Worm (Caenorhabditis elegans): Measurements from ENCODE around the gene Y62H9A.11.

DNA sequence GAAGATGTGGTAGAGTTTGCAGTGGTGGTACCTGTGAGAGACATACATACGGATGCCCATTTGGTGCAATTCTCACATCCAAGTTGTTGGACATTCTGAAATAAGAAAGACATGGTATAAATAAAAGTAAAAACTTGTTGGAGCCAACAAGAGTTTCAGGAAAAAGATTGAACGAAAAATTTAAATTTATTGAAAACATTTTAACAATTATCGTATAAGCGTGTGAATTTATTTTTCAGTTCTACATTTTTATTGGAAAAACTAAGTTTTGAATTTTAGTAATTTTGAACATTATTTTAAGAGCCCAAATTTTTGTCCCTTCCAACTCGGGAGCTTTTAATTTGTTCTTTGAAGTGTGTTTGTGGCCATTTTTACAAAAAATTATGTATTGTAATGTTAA lies 52.3 kb downstream of the Y62H9A.11 start, which contains the start of gene F54F7.8:
- TF ChIP-seq blmp-1 (tag; optimal IDR thresholded peaks at IDR 0.05) = no peak
- TF ChIP-seq pqm-1 (tag; optimal IDR thresholded peaks at IDR 0.05) = no peak
- no peak for TF ChIP-seq ama-1 (optimal IDR thresholded peaks at IDR 0.05)
- no peak for TF ChIP-seq lsy-2 (tag; optimal IDR thresholded peaks at IDR 0.05)
- no peak for TF ChIP-seq nhr-11 (tag; optimal IDR thresholded peaks at IDR 0.05)
- no peak for TF ChIP-seq nhr-77 (tag; optimal IDR thresholded peaks at IDR 0.05)
- TF ChIP-seq lin-15B (tag; optimal IDR thresholded peaks at IDR 0.05) = no peak
- no peak for TF ChIP-seq nhr-76 (tag; optimal IDR thresholded peaks at IDR 0.05)
- no peak for TF ChIP-seq zag-1 (tag; optimal IDR thresholded peaks at IDR 0.05)
- no peak for TF ChIP-seq mdl-1 (tag; optimal IDR thresholded peaks at IDR 0.05)
- TF ChIP-seq ceh-82 (tag; optimal IDR thresholded peaks at IDR 0.05) = no peak
- TF ChIP-seq C16A3.4 (tag; optimal IDR thresholded peaks at IDR 0.05) = no peak
- TF ChIP-seq swsn-7 (tag; optimal IDR thresholded peaks at IDR 0.05) = no peak

Measured in whole organism, L1 larva.